Fruit fly (Drosophila melanogaster) whole organism, pupa: Measurements from ENCODE around the gene CG31510.

Source experiments
- CG13204 ChIP-seq: fragments of 200-800 bp; sonication (Bioruptor generic); optimal IDR thresholded peaks from 2 replicates; lab custom pipeline; 2018; ENCODE audit warnings: missing biosample characterization, mild to moderate bottlenecking, missing genetic modification characterization, moderate library complexity
- CG34367 ChIP-seq: fragments of 200-800 bp; sonication (Bioruptor generic); optimal IDR thresholded peaks from 2 replicates; lab custom pipeline; 2018; ENCODE audit warnings: missing biosample characterization, mild to moderate bottlenecking, missing genetic modification characterization
- CG4496 ChIP-seq: fragments of 200-800 bp; sonication (Bioruptor generic); IDR thresholded peaks from 3 replicates; pipeline ENCODE4 v1.3.6; 2022; ENCODE audit warnings: missing biosample characterization, missing genetic modification characterization
- CG9948 ChIP-seq: fragments of 200-800 bp; sonication (Bioruptor generic); optimal IDR thresholded peaks from 2 replicates; lab custom pipeline; 2018; ENCODE audit warnings: missing biosample characterization, mild to moderate bottlenecking, missing genetic modification characterization, moderate library complexity

DNA sequence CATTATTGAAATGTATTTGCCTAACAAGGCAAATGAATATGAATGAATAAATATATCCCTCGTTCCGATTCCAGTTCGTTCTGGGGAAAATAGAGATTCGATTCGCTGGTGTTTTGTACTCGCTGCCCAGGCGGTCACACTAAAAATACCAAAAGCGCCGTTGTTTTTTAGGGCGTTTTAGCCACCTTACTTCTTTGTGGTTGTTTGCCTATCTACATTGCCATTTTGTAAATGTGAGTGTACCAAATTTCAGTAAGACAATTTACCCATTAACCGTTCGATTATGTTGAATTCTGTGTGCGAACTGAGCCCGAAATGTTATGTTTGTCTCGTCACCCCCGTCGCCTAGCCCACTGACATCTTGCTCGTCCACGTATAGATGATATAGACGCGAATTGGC, 25.2 kb downstream of the CG31510 start, which contains the start of the genes CG33095 and CG33096:
- TF ChIP-seq CG13204 (GFP tag; lab: Kevin White, UChicago) (no peak), CG34367 (tag; lab: Kevin White, UChicago) (no peak), CG4496 (GFP tag; lab: Robert Waterston, UW) (no peak), CG9948 (tag; lab: Kevin White, UChicago) (no peak)
